Worm (Caenorhabditis elegans): Measurements from ENCODE around the gene F55G11.1.

ce11 chrIV:12926639-12927038, 19.7 kb downstream of the F55G11.1 start, which contains the start of gene srlf-5:
- TF ChIP-seq efl-1 (optimal IDR thresholded peaks at IDR 0.05) (no peak), efl-1 (GFP tag; optimal IDR thresholded peaks at IDR 0.05 in 1 of 2) (no peak), lin-14 (GFP tag; optimal IDR thresholded peaks at IDR 0.05) (no peak), ama-1 (optimal IDR thresholded peaks at IDR 0.05) (no peak), lin-35 (GFP tag; optimal IDR thresholded peaks at IDR 0.05) (no peak), ces-1 (GFP tag; optimal IDR thresholded peaks at IDR 0.05) (no peak), grh-1 (GFP tag; IDR thresholded peaks at IDR 0.05) (no peak), lsy-2 (tag; optimal IDR thresholded peaks at IDR 0.05) (no peak), snpc-4 (tag; optimal IDR thresholded peaks at IDR 0.05) (no peak), nhr-11 (tag; optimal IDR thresholded peaks at IDR 0.05) (no peak), dpl-1 (GFP tag; optimal IDR thresholded peaks at IDR 0.05) (no peak), lir-3 (tag; optimal IDR thresholded peaks at IDR 0.05; ENCODE audit: poor library complexity) (no peak), C34B4.2 (tag; optimal IDR thresholded peaks at IDR 0.05) (no peak), nhr-77 (tag; optimal IDR thresholded peaks at IDR 0.05) (no peak)

All from whole organism, L1 larva.